Worm (Caenorhabditis elegans) whole organism, late embryonic: Measurements from ENCODE around the gene sqt-1.

Experiments used
- ama-1 ChIP-seq: fragments of 150-350 bp; optimal IDR thresholded peaks from 2 replicates; lab custom pipeline; 2014
- ceh-31 ChIP-seq: sonication (generic microtip); optimal IDR thresholded peaks from 2 replicates; lab custom pipeline; 2016; ENCODE audit warnings: missing genetic modification characterization, missing compliant biosample characterization
- dmd-4 ChIP-seq: sonication (generic microtip); optimal IDR thresholded peaks from 2 replicates; lab custom pipeline; 2016; ENCODE audit warnings: borderline replicate concordance, missing genetic modification characterization, missing compliant biosample characterization
- dve-1 ChIP-seq: sonication (generic microtip); optimal IDR thresholded peaks from 2 replicates; lab custom pipeline; 2017; ENCODE audit warnings: antibody characterized with exemption, mild to moderate bottlenecking, missing genetic modification characterization, missing compliant biosample characterization
- elt-2 ChIP-seq: sonication (generic microtip); optimal IDR thresholded peaks from 2 replicates; lab custom pipeline; 2016; ENCODE audit warnings: missing genetic modification reagents, missing genetic modification characterization, missing compliant biosample characterization
- fax-1 ChIP-seq: sonication (generic microtip); optimal IDR thresholded peaks from 2 replicates; lab custom pipeline; 2016; ENCODE audit warnings: missing genotype, missing genetic modification characterization, missing compliant biosample characterization
- gmeb-2 ChIP-seq: sonication (generic microtip); optimal IDR thresholded peaks from 2 replicates; lab custom pipeline; 2016; ENCODE audit warnings: missing genetic modification characterization, inconsistent platforms, missing compliant biosample characterization
- hlh-6 ChIP-seq: sonication (generic microtip); optimal IDR thresholded peaks from 2 replicates; lab custom pipeline; 2016; ENCODE audit warnings: missing genotype, missing genetic modification characterization, missing compliant biosample characterization
- nfya-1 ChIP-seq: sonication (generic microtip); optimal IDR thresholded peaks from 2 replicates; lab custom pipeline; 2017; ENCODE audit warnings: missing genetic modification characterization, mild to moderate bottlenecking, missing compliant biosample characterization, antibody characterized with exemption, moderate library complexity
- nhr-232 ChIP-seq: sonication (generic microtip); optimal IDR thresholded peaks from 2 replicates; lab custom pipeline; 2016; ENCODE audit warnings: missing genetic modification characterization, missing compliant biosample characterization
- sdc-2 ChIP-seq: sonication (generic microtip); optimal IDR thresholded peaks from 2 replicates; lab custom pipeline; 2016; ENCODE audit warnings: missing genotype, missing genetic modification characterization, missing compliant biosample characterization
- ttx-3 ChIP-seq: sonication (generic microtip); optimal IDR thresholded peaks from 2 replicates; lab custom pipeline; 2016; ENCODE audit warnings: missing genetic modification reagents, missing genetic modification characterization, missing compliant biosample characterization

DNA sequence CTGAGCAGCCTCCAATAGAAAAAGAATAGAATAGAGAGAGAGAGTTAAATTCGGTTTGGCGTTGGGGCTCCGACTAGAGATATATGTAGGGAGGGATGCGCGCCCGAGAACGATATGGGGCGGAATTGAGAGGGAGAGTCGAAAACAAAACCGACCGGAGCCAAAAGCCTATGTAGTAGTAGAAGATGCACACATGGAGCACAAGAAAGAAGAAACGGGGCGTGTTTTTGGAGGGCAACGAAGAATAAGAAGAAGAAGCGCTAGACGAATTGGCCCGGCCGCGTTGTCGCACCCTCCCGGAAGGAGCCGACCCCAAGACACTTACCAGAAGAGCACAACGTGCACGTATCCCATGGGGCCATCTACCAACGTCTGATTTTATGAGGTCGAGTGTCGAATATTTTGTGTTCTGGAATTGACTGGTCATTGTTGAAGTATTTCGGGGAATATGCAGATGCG lies 8.6 kb downstream of the sqt-1 start, which contains the start of gene tag-180:
- TF ChIP-seq dve-1 (tag; lab: Kevin White, UChicago), result no peak
- peak; percentile 33 for TF ChIP-seq ceh-31 (tag; lab: Kevin White, UChicago)
- TF ChIP-seq elt-2 (tag; lab: Kevin White, UChicago), result no peak
- TF ChIP-seq fax-1 (tag; lab: Kevin White, UChicago), result no peak
- no peak for TF ChIP-seq ttx-3
- no peak for TF ChIP-seq ama-1 (lab: Kevin White, UChicago)
- TF ChIP-seq nfya-1 (tag; lab: Kevin White, UChicago), result no peak
- TF ChIP-seq sdc-2 (tag; lab: Kevin White, UChicago), result no peak
- TF ChIP-seq dmd-4, result no peak
- TF ChIP-seq hlh-6, result no peak
- TF ChIP-seq gmeb-2 (tag; lab: Kevin White, UChicago), result no peak
- TF ChIP-seq nhr-232 (tag; lab: Kevin White, UChicago), result no peak
